Worm (Caenorhabditis elegans) whole organism, mixed stage, embryonic: Measurements from ENCODE around the gene irld-6.

ENCODE experiments used
- M03D4.4 ChIP-seq: sonication (generic microtip); optimal IDR thresholded peaks from 2 replicates; lab custom pipeline; 2017; ENCODE audit warnings: mild to moderate bottlenecking, missing genetic modification characterization, missing compliant biosample characterization
- bed-3 ChIP-seq: fragments of 200-800 bp; sonication (Bioruptor generic); optimal IDR thresholded peaks from 3 replicates; lab custom pipeline; 2018; ENCODE audit warnings: mild to moderate bottlenecking, missing genetic modification characterization, moderate library complexity, missing compliant biosample characterization
- blmp-1 ChIP-seq: fragments of 150-350 bp; optimal IDR thresholded peaks from 2 replicates; lab custom pipeline; 2014; ENCODE audit warnings: missing biosample characterization, missing genetic modification characterization
- ceh-39 ChIP-seq: fragments of 150-350 bp; optimal IDR thresholded peaks from 2 replicates; lab custom pipeline; 2014; ENCODE audit warnings: missing biosample characterization, missing genetic modification characterization
- ceh-83 ChIP-seq: fragments of 200-800 bp; sonication (Bioruptor generic); optimal IDR thresholded peaks from 2 replicates; lab custom pipeline; 2018; ENCODE audit warnings: mild to moderate bottlenecking, missing genetic modification characterization, missing compliant biosample characterization
- drap-1 ChIP-seq: fragments of 200-800 bp; sonication (Bioruptor generic); optimal IDR thresholded peaks from 3 replicates; lab custom pipeline; 2018; ENCODE audit warnings: mild to moderate bottlenecking, missing genetic modification characterization, missing compliant biosample characterization
- elt-1 ChIP-seq: sonication (generic microtip); optimal IDR thresholded peaks from 2 replicates; lab custom pipeline; 2017; ENCODE audit warnings: missing genetic modification characterization, mild to moderate bottlenecking, missing compliant biosample characterization, antibody characterized with exemption, moderate library complexity, borderline replicate concordance; ENCODE audit not compliant: insufficient read depth
- elt-3 ChIP-seq: fragments of 150-350 bp; optimal IDR thresholded peaks from 2 replicates; lab custom pipeline; 2014; ENCODE audit warnings: missing biosample characterization, missing genetic modification characterization
- flh-1 ChIP-seq: fragments of 200-800 bp; sonication (Bioruptor generic); optimal IDR thresholded peaks from 2 replicates; lab custom pipeline; 2018; ENCODE audit warnings: mild to moderate bottlenecking, missing genetic modification characterization, moderate library complexity, missing compliant biosample characterization
- ham-2 ChIP-seq: fragments of 200-800 bp; sonication (Bioruptor generic); optimal IDR thresholded peaks from 2 replicates; lab custom pipeline; 2018; ENCODE audit warnings: mild to moderate bottlenecking, missing genetic modification characterization, missing compliant biosample characterization
- lin-32 ChIP-seq: fragments of 200-800 bp; sonication (Bioruptor generic); optimal IDR thresholded peaks from 2 replicates; lab custom pipeline; 2018; ENCODE audit warnings: mild to moderate bottlenecking, missing genetic modification characterization, missing compliant biosample characterization
- lsy-2 ChIP-seq: fragments of 150-350 bp; optimal IDR thresholded peaks from 2 replicates; lab custom pipeline; 2014; ENCODE audit warnings: missing biosample characterization, missing genetic modification characterization
- mab-5 ChIP-seq: fragments of 150-350 bp; optimal IDR thresholded peaks from 2 replicates; lab custom pipeline; 2014; ENCODE audit warnings: missing biosample characterization, missing genetic modification characterization
- mep-1 ChIP-seq: fragments of 150-350 bp; optimal IDR thresholded peaks from 2 replicates; lab custom pipeline; 2017; ENCODE audit warnings: missing biosample characterization, missing genetic modification reagents, missing genetic modification characterization, inconsistent platforms
- mls-2 ChIP-seq: sonication (generic microtip); optimal IDR thresholded peaks from 2 replicates; lab custom pipeline; 2016; ENCODE audit warnings: mild to moderate bottlenecking, missing genetic modification characterization, moderate library complexity, missing compliant biosample characterization
- nhr-12 ChIP-seq: fragments of 150-350 bp; optimal IDR thresholded peaks from 2 replicates; lab custom pipeline; 2014; ENCODE audit warnings: missing biosample characterization, missing genetic modification characterization
- nhr-2 ChIP-seq: fragments of 150-350 bp; optimal IDR thresholded peaks from 2 replicates; lab custom pipeline; 2014; ENCODE audit warnings: missing biosample characterization, missing genetic modification characterization
- nhr-237 ChIP-seq: fragments of 150-350 bp; optimal IDR thresholded peaks from 2 replicates; lab custom pipeline; 2014; ENCODE audit warnings: missing biosample characterization, missing genetic modification characterization
- nhr-28 ChIP-seq: fragments of 150-350 bp; optimal IDR thresholded peaks from 2 replicates; lab custom pipeline; 2014; ENCODE audit warnings: missing biosample characterization, missing genetic modification characterization
- pha-4 ChIP-seq: fragments of 150-350 bp; optimal IDR thresholded peaks from 2 replicates; lab custom pipeline; 2018; ENCODE audit warnings: missing biosample characterization, missing genetic modification reagents, missing genetic modification characterization
- sem-2 ChIP-seq: fragments of 200-800 bp; sonication (Bioruptor generic); optimal IDR thresholded peaks from 2 replicates; lab custom pipeline; 2018; ENCODE audit warnings: mild to moderate bottlenecking, missing genetic modification characterization, missing compliant biosample characterization
- snpc-4 ChIP-seq: fragments of 150-350 bp; optimal IDR thresholded peaks from 2 replicates; lab custom pipeline; 2014; ENCODE audit warnings: missing biosample characterization, missing genetic modification characterization
- sptf-1 ChIP-seq: sonication (generic microtip); optimal IDR thresholded peaks from 2 replicates; lab custom pipeline; 2017; ENCODE audit warnings: mild to moderate bottlenecking, missing genetic modification characterization, moderate library complexity, missing compliant biosample characterization
- tbx-8 ChIP-seq: fragments of 200-800 bp; sonication (Bioruptor generic); optimal IDR thresholded peaks from 2 replicates; lab custom pipeline; 2018; ENCODE audit warnings: mild to moderate bottlenecking, missing genetic modification characterization, moderate library complexity, missing compliant biosample characterization
- unc-120 ChIP-seq: sonication (generic microtip); optimal IDR thresholded peaks from 2 replicates; lab custom pipeline; 2017; ENCODE audit warnings: missing genetic modification characterization, missing compliant biosample characterization; ENCODE audit not compliant: poor library complexity, severe bottlenecking
- unc-39 ChIP-seq: fragments of 150-350 bp; optimal IDR thresholded peaks from 2 replicates; lab custom pipeline; 2014; ENCODE audit warnings: missing biosample characterization, missing genetic modification characterization
- unc-62 ChIP-seq: fragments of 150-350 bp; optimal IDR thresholded peaks from 2 replicates; lab custom pipeline; 2014; ENCODE audit warnings: missing biosample characterization, missing genetic modification reagents, missing genetic modification characterization
- zip-8 ChIP-seq: fragments of 150-350 bp; optimal IDR thresholded peaks from 2 replicates; lab custom pipeline; 2014; ENCODE audit warnings: missing biosample characterization, missing genetic modification characterization

Gene irld-6

ce11 chrV:10798090-10798489 is 41.5 kb upstream of the irld-6 start, which contains the start of gene srh-184:
srh-184 (minus strand) TSS chrV:10798190.
- TF ChIP-seq sptf-1 (tag; lab: Kevin White, UChicago) = no peak
- TF ChIP-seq drap-1 = no peak
- no peak for TF ChIP-seq unc-62 (GFP tag; lab: Kevin White, UChicago)
- TF ChIP-seq tbx-8 (GFP tag; lab: Kevin White, UChicago) = no peak
- no peak for TF ChIP-seq unc-120
- TF ChIP-seq nhr-2 (tag; lab: Kevin White, UChicago) = no peak
- no peak for TF ChIP-seq unc-39 (tag; lab: Kevin White, UChicago)
- no peak for TF ChIP-seq ham-2
- TF ChIP-seq ceh-39 (tag; lab: Kevin White, UChicago) = no peak
- TF ChIP-seq sem-2 (GFP tag; lab: Kevin White, UChicago) = no peak
- no peak for TF ChIP-seq nhr-12
- no peak for TF ChIP-seq lsy-2
- TF ChIP-seq ceh-83 (GFP tag; lab: Kevin White, UChicago) = no peak
- TF ChIP-seq pha-4 (tag; lab: Kevin White, UChicago) = no peak
- TF ChIP-seq mls-2 (tag; lab: Kevin White, UChicago) = no peak
- no peak for TF ChIP-seq nhr-28 (tag; lab: Kevin White, UChicago)
- no peak for TF ChIP-seq nhr-237 (tag; lab: Kevin White, UChicago)
- no peak for TF ChIP-seq bed-3 (GFP tag; lab: Kevin White, UChicago)

- TF ChIP-seq M03D4.4 (tag; lab: Kevin White, UChicago) (no peak), ceh-83 (GFP tag; lab: Kevin White, UChicago) (no peak), elt-3 (tag; lab: Kevin White, UChicago) (no peak), nhr-28 (tag; lab: Kevin White, UChicago) (no peak), unc-39 (tag; lab: Kevin White, UChicago) (no peak)
- TF ChIP-seq, all 35 proteins: peak for 0
Observed at ce11 chrV:10795494-10795893, 38.9 kb upstream of the irld-6 start, which contains the start of gene D1054.19. D1054.19 (plus strand) TSS chrV:10795794.

DNA sequence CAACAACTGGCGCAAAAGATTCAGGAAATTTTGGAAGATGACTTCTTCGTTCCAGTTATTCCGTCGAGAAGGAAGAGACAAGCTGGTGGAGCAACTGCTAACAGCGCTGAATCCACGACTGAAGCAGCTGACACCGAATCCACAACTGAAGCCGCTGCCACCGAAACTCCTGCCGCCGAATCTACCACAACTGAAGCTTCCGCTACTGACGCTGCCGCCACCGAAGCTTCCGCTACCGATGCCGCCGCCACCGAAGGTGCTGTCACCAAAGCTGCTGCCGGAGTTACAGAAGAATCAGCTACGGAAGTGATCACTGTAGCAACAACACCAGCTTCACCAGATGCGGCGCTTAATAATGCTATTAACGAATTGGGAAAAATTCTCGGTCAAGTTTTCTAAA is 37.9 kb upstream of the irld-6 start:
- no peak for TF ChIP-seq snpc-4
- TF ChIP-seq ham-2 = no peak
- no peak for TF ChIP-seq mls-2 (tag; lab: Kevin White, UChicago)
- TF ChIP-seq lin-32 (GFP tag; lab: Kevin White, UChicago) = no peak

- TF ChIP-seq pha-4 (tag; lab: Kevin White, UChicago) = no peak
- TF ChIP-seq bed-3 (GFP tag; lab: Kevin White, UChicago) = no peak
- TF ChIP-seq zip-8 (tag; lab: Kevin White, UChicago) = no peak
- TF ChIP-seq ceh-39 (tag; lab: Kevin White, UChicago) = no peak
- TF ChIP-seq snpc-4 = no peak
- no peak for TF ChIP-seq unc-120
- no peak for TF ChIP-seq elt-1 (tag; lab: Kevin White, UChicago)
- TF ChIP-seq mep-1 (tag; lab: Kevin White, UChicago) = no peak
- no peak for TF ChIP-seq nhr-12
- TF ChIP-seq flh-1 = no peak
- TF ChIP-seq lsy-2 = no peak
- TF ChIP-seq nhr-28 (tag; lab: Kevin White, UChicago) = no peak
Observed at ce11 chrV:10793498-10793897, 36.9 kb upstream of the irld-6 start, which contains the start of gene ule-3. ule-3 (plus strand) TSS chrV:10793798.

- TF ChIP-seq zip-8 (tag; lab: Kevin White, UChicago) (no peak), nhr-237 (tag; lab: Kevin White, UChicago) (no peak), mab-5 (no peak)
Observed at ce11 chrV:10792775-10793174, 36.2 kb upstream of the irld-6 start, which contains the start of gene D1054.10. D1054.10 (minus strand) TSS chrV:10792875.

ce11 chrV:10790921-10791320 is 34.3 kb upstream of the irld-6 start, which contains the start of gene D1054.9:
D1054.9 (minus strand) TSS chrV:10791057.
- TF ChIP-seq ceh-83 (GFP tag; lab: Kevin White, UChicago) = no peak
- TF ChIP-seq bed-3 (GFP tag; lab: Kevin White, UChicago) = no peak
- no peak for TF ChIP-seq sem-2 (GFP tag; lab: Kevin White, UChicago)
- no peak for TF ChIP-seq blmp-1 (tag; lab: Kevin White, UChicago)
- TF ChIP-seq, all 35 proteins: peak for 0
